Fruit fly (Drosophila melanogaster) Kc167 (cell line): ENCODE data around the gene NANS.

Experiments
- Myc ChIP-seq: fragments of >200 bp; optimal IDR thresholded peaks from 2 replicates; lab custom pipeline; 2017; ENCODE audit warnings: missing external identifiers
- Sin3A ChIP-seq: fragments of >200 bp; optimal IDR thresholded peaks from 2 replicates; lab custom pipeline; 2018; ENCODE audit warnings: missing external identifiers
- h ChIP-seq: fragments of >200 bp; optimal IDR thresholded peaks from 3 replicates; lab custom pipeline; 2018; ENCODE audit warnings: missing external identifiers
- insv ChIP-seq: fragments of >200 bp; optimal IDR thresholded peaks from 3 replicates; lab custom pipeline; 2018; ENCODE audit warnings: missing external identifiers
- psq ChIP-seq: fragments of >200 bp; optimal IDR thresholded peaks from 2 replicates; lab custom pipeline; 2017; ENCODE audit warnings: missing external identifiers
- ttk ChIP-seq: sonication (Bioruptor generic); optimal IDR thresholded peaks from 2 replicates; lab custom pipeline; 2017; ENCODE audit warnings: missing external identifiers

The NANS gene

DNA sequence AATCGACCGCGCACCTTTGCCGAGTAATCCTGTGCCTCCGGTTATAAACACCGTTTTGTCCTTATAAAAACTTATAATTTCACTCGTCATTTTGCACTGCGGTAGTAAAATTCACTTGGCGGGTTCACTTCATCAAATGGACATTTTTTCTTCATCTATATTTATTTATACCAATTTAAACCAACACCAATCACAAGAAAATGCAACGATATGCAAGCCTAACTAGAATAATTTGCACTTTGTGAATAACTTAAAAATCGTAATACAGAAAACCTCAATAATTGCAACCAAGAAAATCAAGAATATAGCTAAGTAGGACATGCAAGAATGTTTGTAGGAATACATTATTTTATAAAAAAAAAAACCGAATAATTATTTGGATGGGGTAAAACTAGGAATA is 30.5 kb upstream of the NANS start, which contains the start of the genes CG10096 and CG10097:
TSS of gene CG10096 (minus strand) at position 101 of the 400 bp plus-strand sequence.
TSS of gene CG10097 (minus strand) at position 101 of the 400 bp plus-strand sequence.
- no peak for TF ChIP-seq ttk (lab: Kevin White, UChicago)
- no peak for TF ChIP-seq Myc (lab: Kevin White, UChicago)
- TF ChIP-seq insv (lab: Kevin White, UChicago) = no peak
- no peak for TF ChIP-seq h
- no peak for TF ChIP-seq psq (lab: Kevin White, UChicago)
- TF ChIP-seq Sin3A (lab: Kevin White, UChicago) = no peak

DNA sequence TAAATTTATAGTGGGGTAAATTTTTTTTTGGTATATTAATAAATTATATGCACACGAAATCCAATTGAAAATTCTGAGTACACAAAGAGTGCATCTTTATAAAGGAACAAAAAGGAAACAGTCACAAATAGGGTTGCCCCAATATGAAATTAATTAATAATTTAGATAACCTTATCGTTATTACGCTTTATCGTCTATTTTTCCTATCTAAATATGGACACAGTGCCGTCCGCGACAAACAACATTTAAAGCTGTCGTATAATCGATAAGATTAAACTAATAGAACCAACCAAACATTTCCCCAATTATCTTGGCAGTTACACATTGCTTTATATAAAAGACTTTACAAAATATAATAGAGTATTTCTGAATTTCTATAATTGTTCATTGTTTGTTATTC is 28.3 kb upstream of the NANS start:
- no peak for TF ChIP-seq Sin3A (lab: Kevin White, UChicago)
- TF ChIP-seq ttk (lab: Kevin White, UChicago) = no peak
- TF ChIP-seq h = no peak
- TF ChIP-seq Myc (lab: Kevin White, UChicago) = no peak
- TF ChIP-seq psq (lab: Kevin White, UChicago) = no peak
- TF ChIP-seq insv (lab: Kevin White, UChicago) = no peak

DNA sequence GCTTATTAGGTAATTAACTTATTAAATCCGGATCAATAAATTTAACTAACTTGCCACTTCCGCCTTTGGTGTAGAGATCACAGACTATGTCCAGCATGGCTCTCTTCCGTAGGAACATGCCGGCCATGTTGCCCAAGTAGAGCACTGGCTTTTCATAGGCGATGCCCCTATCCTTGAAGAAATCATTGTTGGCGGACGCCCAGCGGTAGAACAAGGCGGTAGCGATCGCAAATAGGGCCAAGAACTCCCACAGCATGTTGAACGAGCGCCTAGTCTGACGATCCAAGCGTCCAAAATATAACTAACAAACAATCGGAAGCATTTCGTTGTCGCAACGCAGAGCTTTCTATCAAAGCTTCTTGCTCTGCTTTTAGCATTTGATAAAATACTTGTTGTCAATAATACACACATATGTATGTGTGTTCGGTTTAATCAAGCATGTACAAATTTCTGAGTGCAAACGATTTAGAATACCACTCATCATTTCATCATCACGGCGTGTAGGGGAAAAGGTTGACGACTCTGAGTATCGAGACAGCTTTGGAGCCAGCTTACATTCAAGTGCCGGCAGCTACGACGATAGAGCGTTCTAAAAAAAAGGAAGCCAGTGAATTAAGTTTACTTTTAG is 27.6 kb upstream of the NANS start, which contains the start of gene Cyp9f3:
TSS of gene Cyp9f3 (minus strand) at position 310 of the 628 bp plus-strand sequence.
- TF ChIP-seq ttk (lab: Kevin White, UChicago) (no peak), h (no peak), Sin3A (lab: Kevin White, UChicago) (no peak), psq (lab: Kevin White, UChicago) (no peak), insv (lab: Kevin White, UChicago) (no peak), Myc (lab: Kevin White, UChicago) (no peak)

dm6 chr3R:12401672-12402296 is 24.6 kb upstream of the NANS start, which contains the start of gene DNAlig3:
DNAlig3 (minus strand) TSS chr3R:12401839.
- no peak for TF ChIP-seq Sin3A (lab: Kevin White, UChicago)
- peak; percentile 84 for TF ChIP-seq insv (lab: Kevin White, UChicago)
- TF ChIP-seq Myc (lab: Kevin White, UChicago) = no peak
- TF ChIP-seq ttk (lab: Kevin White, UChicago) = no peak
- TF ChIP-seq psq (lab: Kevin White, UChicago) = no peak
- TF ChIP-seq h = no peak

dm6 chr3R:12402935-12403334 is 23.4 kb upstream of the NANS start:
- TF ChIP-seq insv (lab: Kevin White, UChicago) (no peak), psq (lab: Kevin White, UChicago) (no peak), Myc (lab: Kevin White, UChicago) (no peak), ttk (lab: Kevin White, UChicago) (no peak), h (no peak), Sin3A (lab: Kevin White, UChicago) (no peak)

DNA sequence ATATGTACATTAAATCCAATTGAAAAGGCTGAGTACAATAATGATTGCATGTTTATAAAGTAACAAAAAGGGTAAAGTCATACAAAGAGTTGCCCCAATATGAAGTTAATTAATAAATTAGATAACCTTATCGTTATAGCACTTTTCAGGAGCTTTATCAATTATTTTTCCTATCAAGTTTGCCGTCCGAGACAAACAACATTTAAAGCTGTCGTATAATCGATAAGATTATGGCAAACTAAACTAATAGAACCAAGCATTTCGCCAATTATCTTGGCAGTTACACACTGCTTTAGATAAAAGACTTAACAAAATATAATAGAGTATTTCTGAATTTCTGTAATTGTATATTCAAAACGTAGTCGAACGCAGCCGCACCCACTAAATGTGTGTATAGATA is 21.2 kb upstream of the NANS start:
- TF ChIP-seq insv (lab: Kevin White, UChicago) (no peak), ttk (lab: Kevin White, UChicago) (no peak)

DNA sequence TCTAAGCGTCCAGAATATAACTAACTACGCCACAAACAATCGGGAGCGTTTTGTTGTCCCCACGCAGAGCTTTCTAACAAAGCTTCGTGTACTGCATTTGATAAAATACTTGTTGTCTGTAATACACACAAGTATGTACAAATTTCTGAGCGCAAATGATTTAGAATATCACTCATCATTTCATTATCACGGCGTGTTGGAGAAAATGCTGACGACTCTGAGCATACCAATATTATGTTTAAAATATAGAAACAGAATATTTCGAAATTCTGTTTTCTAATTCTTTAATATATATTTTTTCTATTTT is 20.5 kb upstream of the NANS start, which contains the start of gene Cyp9f2:
TSS of gene Cyp9f2 (minus strand) at position 101 of the 307 bp plus-strand sequence.
- TF ChIP-seq h (no peak), psq (lab: Kevin White, UChicago) (no peak), insv (lab: Kevin White, UChicago) (no peak), Myc (lab: Kevin White, UChicago) (no peak), Sin3A (lab: Kevin White, UChicago) (no peak), ttk (lab: Kevin White, UChicago) (no peak)

dm6 chr3R:12406235-12407196 is 19.9 kb upstream of the NANS start, which contains the start of gene CG5167:
CG5167 (plus strand) TSS chr3R:12406532.
- TF ChIP-seq insv (lab: Kevin White, UChicago) = no peak
- no peak for TF ChIP-seq Myc (lab: Kevin White, UChicago)
- TF ChIP-seq Sin3A (lab: Kevin White, UChicago) = no peak
- no peak for TF ChIP-seq psq (lab: Kevin White, UChicago)
- no peak for TF ChIP-seq h
- no peak for TF ChIP-seq ttk (lab: Kevin White, UChicago)

DNA sequence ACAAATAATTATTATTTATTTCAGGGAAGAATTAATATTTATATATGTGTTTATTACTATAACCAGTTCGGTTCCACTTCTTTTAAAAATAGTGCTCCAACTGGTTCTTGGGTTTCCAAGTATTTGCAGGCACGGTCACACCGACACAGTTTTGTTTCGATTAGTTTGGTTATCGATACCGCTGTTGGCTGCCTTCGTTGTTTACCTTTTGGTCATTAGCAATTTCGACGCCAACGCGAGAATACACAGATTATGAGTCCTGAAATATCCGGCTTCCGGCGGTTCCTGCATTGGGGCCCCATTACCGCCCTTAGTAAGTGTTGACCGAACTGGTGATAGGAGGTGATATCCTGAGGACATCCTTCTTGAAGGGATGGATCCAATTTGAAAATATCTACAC is 18.2 kb upstream of the NANS start, which contains the start of gene CG5196:
TSS of gene CG5196 (plus strand) at position 157 of the 400 bp plus-strand sequence.
- TF ChIP-seq Myc (lab: Kevin White, UChicago) (no peak), h (no peak), ttk (lab: Kevin White, UChicago) (no peak), psq (lab: Kevin White, UChicago) (no peak), insv (lab: Kevin White, UChicago) (no peak), Sin3A (lab: Kevin White, UChicago) (no peak)

dm6 chr3R:12411449-12411848 is 14.9 kb upstream of the NANS start:
- no peak for TF ChIP-seq ttk (lab: Kevin White, UChicago)
- TF ChIP-seq insv (lab: Kevin White, UChicago) = no peak
- no peak for TF ChIP-seq Sin3A (lab: Kevin White, UChicago)
- TF ChIP-seq psq (lab: Kevin White, UChicago) = no peak
- no peak for TF ChIP-seq h
- no peak for TF ChIP-seq Myc (lab: Kevin White, UChicago)
